Fruit fly (Drosophila melanogaster): ENCODE results near the gene CG33268.

- TF ChIP-seq Hnf4 (GFP tag; optimal IDR thresholded peaks at IDR 0.05) = no peak
- no peak for TF ChIP-seq pan (optimal IDR thresholded peaks at IDR 0.05)
- TF ChIP-seq h (GFP tag; optimal IDR thresholded peaks at IDR 0.05) = no peak
Observed at dm6 chr3L:11548009-11548408, 43.0 kb downstream of the CG33268 start.

Measured in whole organism, wandering third instar larva.